Worm (Caenorhabditis elegans) whole organism, young adult: ENCODE results near the gene dyf-13.
A peak's percentile ranks its signal among the peaks of the same experiment; 100 is the strongest.

Experiments used
- B0336.3 ChIP-seq: fragments of 200-800 bp; sonication (Bioruptor generic); IDR thresholded peaks from 2 replicates; pipeline ENCODE4 v1.3.6; 2022; ENCODE audit warnings: missing genetic modification characterization, missing compliant biosample characterization
- F23B12.7 ChIP-seq: sonication (generic microtip); optimal IDR thresholded peaks from 2 replicates; lab custom pipeline; 2017; ENCODE audit warnings: missing genetic modification characterization, mild to moderate bottlenecking, missing compliant biosample characterization, antibody characterized with exemption, moderate library complexity; ENCODE audit not compliant: insufficient read depth
- F49E8.2 ChIP-seq: sonication (generic microtip); optimal IDR thresholded peaks from 3 replicates; lab custom pipeline; 2017; ENCODE audit warnings: missing genetic modification characterization, mild to moderate bottlenecking, missing compliant biosample characterization, antibody characterized with exemption, moderate library complexity; ENCODE audit not compliant: insufficient read depth
- F52B5.7 ChIP-seq: sonication (generic microtip); optimal IDR thresholded peaks from 2 replicates; lab custom pipeline; 2016; ENCODE audit warnings: mild to moderate bottlenecking, missing genetic modification characterization, missing compliant biosample characterization
- K11D2.4 ChIP-seq: fragments of 200-800 bp; sonication (Bioruptor generic); IDR thresholded peaks from 2 replicates; pipeline ENCODE4 v1.3.6; 2022; ENCODE audit warnings: missing genetic modification reagents, missing genetic modification characterization, missing compliant biosample characterization
- T26A5.8 ChIP-seq: sonication (generic microtip); optimal IDR thresholded peaks from 2 replicates; lab custom pipeline; 2016; ENCODE audit warnings: missing genetic modification characterization, missing compliant biosample characterization
- Y53F4B.3 ChIP-seq: fragments of 200-800 bp; sonication (Bioruptor generic); IDR thresholded peaks from 2 replicates; pipeline ENCODE4 v1.3.6; 2022; ENCODE audit warnings: missing genetic modification reagents, missing genetic modification characterization, missing compliant biosample characterization
- Y67H2A.10 ChIP-seq: fragments of 200-800 bp; sonication (Bioruptor generic); conservative IDR thresholded peaks from 2 replicates; pipeline ENCODE4 v1.3.6; 2022; ENCODE audit warnings: missing genetic modification reagents, missing genetic modification characterization, missing compliant biosample characterization
- Y79H2A.3 ChIP-seq: fragments of 200-800 bp; sonication (Bioruptor generic); conservative IDR thresholded peaks from 2 replicates; pipeline ENCODE4 v1.3.6; 2022; ENCODE audit warnings: missing genetic modification reagents, missing genetic modification characterization, missing compliant biosample characterization
- aptf-3 ChIP-seq: fragments of 200-800 bp; sonication (Bioruptor generic); IDR thresholded peaks from 2 replicates; pipeline ENCODE4 v1.3.6; 2022; ENCODE audit warnings: missing genetic modification characterization, missing compliant biosample characterization
- athp-1 ChIP-seq: sonication (generic microtip); optimal IDR thresholded peaks from 2 replicates; lab custom pipeline; 2017; ENCODE audit warnings: mild to moderate bottlenecking, missing genetic modification characterization, missing compliant biosample characterization
- attf-5 ChIP-seq: fragments of 200-800 bp; sonication (Bioruptor generic); optimal IDR thresholded peaks from 2 replicates; lab custom pipeline; 2018; ENCODE audit warnings: mild to moderate bottlenecking, missing genetic modification characterization, missing compliant biosample characterization
- bed-2 ChIP-seq: fragments of 200-800 bp; sonication (Bioruptor generic); IDR thresholded peaks from 2 replicates; pipeline ENCODE4 v1.3.6; 2022; ENCODE audit warnings: missing genetic modification reagents, missing genetic modification characterization, missing compliant biosample characterization
- cebp-1 ChIP-seq, 2 experiments: fragments of 200-800 bp in 1 of 2; sonication (Bioruptor generic) in 1 of 2; sonication (generic microtip) in 1 of 2; IDR thresholded peaks in 1 of 2; optimal IDR thresholded peaks in 1 of 2; 2 replicates each; pipeline versions ENCODE4 v1.3.6 to Lab custom; 2017 to 2022; ENCODE audit warnings: missing compliant biosample characterization in 2 of 2, missing genetic modification characterization in 2 of 2, mild to moderate bottlenecking in 1 of 2, missing genetic modification reagents in 1 of 2, moderate library complexity in 1 of 2
- ceh-40 ChIP-seq: fragments of 200-800 bp; sonication (Bioruptor generic); IDR thresholded peaks from 2 replicates; pipeline ENCODE4 v1.3.6; 2022; ENCODE audit warnings: missing genetic modification characterization, missing compliant biosample characterization
- ceh-58 ChIP-seq: fragments of 200-800 bp; sonication (Bioruptor generic); IDR thresholded peaks from 2 replicates; pipeline ENCODE4 v1.3.6; 2022; ENCODE audit warnings: missing genetic modification characterization, missing compliant biosample characterization
- ceh-79 ChIP-seq: sonication (generic microtip); optimal IDR thresholded peaks from 2 replicates; lab custom pipeline; 2017; ENCODE audit warnings: mild to moderate bottlenecking, missing genetic modification characterization, missing compliant biosample characterization
- chd-7 ChIP-seq: sonication (generic microtip); optimal IDR thresholded peaks from 2 replicates; lab custom pipeline; 2016; ENCODE audit warnings: mild to moderate bottlenecking, missing genetic modification characterization, moderate library complexity, missing compliant biosample characterization
- dox-1 ChIP-seq: fragments of 200-800 bp; sonication (Bioruptor generic); IDR thresholded peaks from 2 replicates; pipeline ENCODE4 v1.3.6; 2022; ENCODE audit warnings: missing genetic modification reagents, missing genetic modification characterization, missing compliant biosample characterization
- dpff-1 ChIP-seq: sonication (generic microtip); optimal IDR thresholded peaks from 2 replicates; lab custom pipeline; 2017; ENCODE audit warnings: mild to moderate bottlenecking, missing genetic modification characterization, missing compliant biosample characterization
- efl-1 ChIP-seq: fragments of 150-350 bp; optimal IDR thresholded peaks from 2 replicates; lab custom pipeline; 2014; ENCODE audit warnings: missing biosample characterization, missing genetic modification reagents, missing genetic modification characterization
- egl-44 ChIP-seq: fragments of 200-800 bp; sonication (Bioruptor generic); IDR thresholded peaks from 2 replicates; pipeline ENCODE4 v1.3.6; 2022; ENCODE audit warnings: missing genetic modification reagents, missing genetic modification characterization, missing compliant biosample characterization
- ekl-4 ChIP-seq: fragments of 200-800 bp; sonication (Bioruptor generic); IDR thresholded peaks from 2 replicates; pipeline ENCODE4 v1.3.6; 2022; ENCODE audit warnings: missing genetic modification reagents, missing genetic modification characterization, missing compliant biosample characterization
- him-1 ChIP-seq: sonication (generic microtip); optimal IDR thresholded peaks from 2 replicates; lab custom pipeline; 2016; ENCODE audit warnings: missing genotype, missing genetic modification reagents, missing genetic modification characterization, missing compliant biosample characterization
- hmg-20 ChIP-seq: fragments of 200-800 bp; sonication (Bioruptor generic); IDR thresholded peaks from 2 replicates; pipeline ENCODE4 v1.3.6; 2022; ENCODE audit warnings: missing genetic modification reagents, missing genetic modification characterization, missing compliant biosample characterization
- hsf-1 ChIP-seq: fragments of 200-800 bp; sonication (Bioruptor generic); IDR thresholded peaks from 2 replicates; pipeline ENCODE4 v1.3.6; 2022; ENCODE audit warnings: missing genetic modification reagents, missing genetic modification characterization, missing compliant biosample characterization
- lag-1 ChIP-seq: fragments of 200-800 bp; sonication (Bioruptor generic); IDR thresholded peaks from 2 replicates; pipeline ENCODE4 v1.3.6; 2022; ENCODE audit warnings: missing genetic modification reagents, missing genetic modification characterization, missing compliant biosample characterization
- let-607 ChIP-seq, 2 experiments: fragments of 200-800 bp in 1 of 2; sonication (Bioruptor generic) in 1 of 2; sonication (generic microtip) in 1 of 2; optimal IDR thresholded peaks; 2 replicates each; lab custom pipeline; 2016 to 2018; ENCODE audit warnings: mild to moderate bottlenecking in 2 of 2, missing compliant biosample characterization in 2 of 2, missing genetic modification characterization in 2 of 2, moderate library complexity in 2 of 2, missing genotype in 1 of 2
- lin-35 ChIP-seq, 3 experiments: fragments of 150-350 bp in 2 of 3; sonication (generic microtip) in 1 of 3; optimal IDR thresholded peaks; 2 replicates each; lab custom pipeline; 2014 to 2018; ENCODE audit warnings: missing biosample characterization in 3 of 3, missing genetic modification characterization in 3 of 3, missing genetic modification reagents in 3 of 3
- lin-54 ChIP-seq: fragments of 200-800 bp; sonication (Bioruptor generic); optimal IDR thresholded peaks from 2 replicates; lab custom pipeline; 2018; ENCODE audit warnings: mild to moderate bottlenecking, missing genetic modification characterization, missing compliant biosample characterization
- lsl-1 ChIP-seq: fragments of 200-800 bp; sonication (Bioruptor generic); optimal IDR thresholded peaks from 2 replicates; lab custom pipeline; 2018; ENCODE audit warnings: mild to moderate bottlenecking, missing genetic modification characterization, moderate library complexity, missing compliant biosample characterization
- lsy-27 ChIP-seq: sonication (generic microtip); optimal IDR thresholded peaks from 2 replicates; lab custom pipeline; 2017; ENCODE audit warnings: missing genetic modification characterization, mild to moderate bottlenecking, missing compliant biosample characterization, antibody characterized with exemption, missing genotype, borderline replicate concordance; ENCODE audit not compliant: insufficient read depth
- madf-6 ChIP-seq: fragments of 200-800 bp; sonication (Bioruptor generic); IDR thresholded peaks from 2 replicates; pipeline ENCODE4 v1.3.6; 2022; ENCODE audit warnings: missing genetic modification reagents, missing genetic modification characterization, missing compliant biosample characterization
- mes-4 ChIP-seq: sonication (generic microtip); optimal IDR thresholded peaks from 2 replicates; lab custom pipeline; 2016; ENCODE audit warnings: missing genotype, missing genetic modification characterization, missing compliant biosample characterization
- mxl-1 ChIP-seq: sonication (generic microtip); optimal IDR thresholded peaks from 2 replicates; lab custom pipeline; 2016; ENCODE audit warnings: missing genetic modification characterization, missing compliant biosample characterization
- nhr-179 ChIP-seq: sonication (generic microtip); optimal IDR thresholded peaks from 2 replicates; lab custom pipeline; 2016; ENCODE audit warnings: mild to moderate bottlenecking, missing genetic modification characterization, missing compliant biosample characterization
- nhr-27 ChIP-seq: fragments of 200-800 bp; sonication (Bioruptor generic); optimal IDR thresholded peaks from 2 replicates; lab custom pipeline; 2018; ENCODE audit warnings: mild to moderate bottlenecking, missing genetic modification characterization, moderate library complexity, missing compliant biosample characterization
- pha-4 ChIP-seq: fragments of 150-350 bp; sonication (generic microtip); optimal IDR thresholded peaks from 2 replicates; lab custom pipeline; 2014; ENCODE audit warnings: missing biosample characterization, missing genetic modification reagents, missing genetic modification characterization
- rcor-1 ChIP-seq: fragments of 200-800 bp; sonication (Bioruptor generic); IDR thresholded peaks from 2 replicates; pipeline ENCODE4 v1.3.6; 2022; ENCODE audit warnings: missing genetic modification reagents, missing genetic modification characterization, missing compliant biosample characterization
- repo-1 ChIP-seq: sonication (generic microtip); optimal IDR thresholded peaks from 2 replicates; lab custom pipeline; 2017; ENCODE audit warnings: mild to moderate bottlenecking, missing genetic modification characterization, missing compliant biosample characterization
- snpc-3.4 ChIP-seq: sonication (generic microtip); optimal IDR thresholded peaks from 2 replicates; lab custom pipeline; 2017; ENCODE audit warnings: missing genetic modification characterization, mild to moderate bottlenecking, missing compliant biosample characterization, antibody characterized with exemption, moderate library complexity, missing genotype, missing genetic modification reagents
- snpc-4 ChIP-seq, 5 experiments: fragments of 150-350 bp in 1 of 5; sonication (generic microtip) in 4 of 5; optimal IDR thresholded peaks; 2 replicates each; lab custom pipeline; 2014 to 2018; ENCODE audit warnings: missing genetic modification characterization in 5 of 5, missing biosample characterization in 3 of 5, antibody characterized with exemption in 2 of 5, mild to moderate bottlenecking in 2 of 5, missing compliant biosample characterization in 2 of 5, missing genotype in 2 of 5, moderate library complexity in 2 of 5, missing genetic modification reagents in 1 of 5
- somi-1 ChIP-seq: fragments of 200-800 bp; sonication (Bioruptor generic); optimal IDR thresholded peaks from 2 replicates; lab custom pipeline; 2018; ENCODE audit warnings: mild to moderate bottlenecking, missing genetic modification characterization, missing compliant biosample characterization
- tlf-1 ChIP-seq: fragments of 200-800 bp; sonication (Bioruptor generic); optimal IDR thresholded peaks from 2 replicates; lab custom pipeline; 2018; ENCODE audit warnings: mild to moderate bottlenecking, missing genetic modification characterization, missing compliant biosample characterization
- unc-62 ChIP-seq: fragments of 150-350 bp; optimal IDR thresholded peaks from 2 replicates; lab custom pipeline; 2014; ENCODE audit warnings: missing biosample characterization, missing genetic modification reagents, missing genetic modification characterization
- ztf-28 ChIP-seq: fragments of 200-800 bp; sonication (Bioruptor generic); IDR thresholded peaks from 2 replicates; pipeline ENCODE4 v1.3.6; 2022; ENCODE audit warnings: missing genetic modification reagents, missing genetic modification characterization, missing compliant biosample characterization

dyf-13 gene

ce11 chrII:7151969-7152631 lies 19.1 kb downstream of the dyf-13 start, which contains the start of gene fust-1 (continued):
- peak; percentile 58 for TF ChIP-seq snpc-4 (GFP tag; optimal IDR thresholded peaks at IDR 0.05; lab: Kevin White, UChicago)
- TF ChIP-seq snpc-4 (tag; optimal IDR thresholded peaks at IDR 0.05; lab: Kevin White, UChicago), result peak; percentile 48 to 89 (median 86)
- peak; percentile 98 for TF ChIP-seq dox-1 (GFP tag; lab: Robert Waterston, UW)
- TF ChIP-seq madf-6 (GFP tag; lab: Robert Waterston, UW), result peak; percentile 95
- peak; percentile 88 for TF ChIP-seq hsf-1 (GFP tag; lab: Robert Waterston, UW)
- TF ChIP-seq F52B5.7 (tag; lab: Kevin White, UChicago), result peak; percentile 17
- no peak for TF ChIP-seq lsy-27 (tag; lab: Kevin White, UChicago)
- TF ChIP-seq Y53F4B.3 (GFP tag; lab: Robert Waterston, UW), result no peak
- 0 out of 2 replicates have a peak, but pooled peaks have one; percentile 24 for TF ChIP-seq bed-2 (GFP tag; lab: Robert Waterston, UW)
- peak; percentile 97 for TF ChIP-seq K11D2.4 (GFP tag; lab: Robert Waterston, UW)
- no peak for TF ChIP-seq ceh-40 (GFP tag; lab: Robert Waterston, UW)
- no peak for TF ChIP-seq ceh-79 (tag; lab: Kevin White, UChicago)
- TF ChIP-seq lsl-1 (GFP tag; lab: Kevin White, UChicago), result peak; percentile 87
- peak; percentile 99 for TF ChIP-seq attf-5
- peak; percentile 95 for TF ChIP-seq tlf-1
- peak; percentile 54 to 78 for TF ChIP-seq let-607 (tag; optimal IDR thresholded peaks at IDR 0.05; lab: Kevin White, UChicago)
- TF ChIP-seq aptf-3 (GFP tag; lab: Robert Waterston, UW), result no peak
- TF ChIP-seq ceh-58 (GFP tag; lab: Robert Waterston, UW), result no peak
- TF ChIP-seq lin-54 (GFP tag; lab: Kevin White, UChicago), result peak; percentile 96
- TF ChIP-seq Y67H2A.10 (GFP tag; lab: Robert Waterston, UW), result no peak
- peak; percentile 29; the same call in 1 of the 2 replicates for TF ChIP-seq cebp-1 (GFP tag; IDR thresholded peaks at IDR 0.05; lab: Robert Waterston, UW)
- TF ChIP-seq cebp-1 (tag; optimal IDR thresholded peaks at IDR 0.05; lab: Kevin White, UChicago), result peak; percentile 93
- TF ChIP-seq lin-35 (GFP tag; optimal IDR thresholded peaks at IDR 0.05; lab: Kevin White, UChicago), result peak in 2 of 3 experiments; percentile 80 to 93
- TF ChIP-seq pha-4 (tag; lab: Kevin White, UChicago), result peak; percentile 47
- TF ChIP-seq nhr-179, result no peak
- no peak for TF ChIP-seq ztf-28 (GFP tag; lab: Robert Waterston, UW)
- peak; percentile 83 for TF ChIP-seq F49E8.2
- peak; percentile 22 for TF ChIP-seq mes-4 (tag; lab: Kevin White, UChicago)
- TF ChIP-seq hmg-20 (GFP tag; lab: Robert Waterston, UW), result peak; percentile 92
- peak; percentile 95 for TF ChIP-seq snpc-3.4
- TF ChIP-seq athp-1 (tag; lab: Kevin White, UChicago), result peak; percentile 93
- TF ChIP-seq F23B12.7 (tag; lab: Kevin White, UChicago), result peak; percentile 87
- TF ChIP-seq lag-1, result no peak
- TF ChIP-seq him-1 (tag; lab: Kevin White, UChicago), result peak; percentile 75
- no peak for TF ChIP-seq dpff-1 (tag; lab: Kevin White, UChicago)
- no peak for TF ChIP-seq T26A5.8 (tag; lab: Kevin White, UChicago)
- TF ChIP-seq nhr-27, result no peak
- TF ChIP-seq ekl-4 (GFP tag; lab: Robert Waterston, UW), result peak; percentile 96
- peak; percentile 75; the same call in 1 of the 2 replicates for TF ChIP-seq egl-44 (GFP tag; lab: Robert Waterston, UW)
- TF ChIP-seq mxl-1 (tag; lab: Kevin White, UChicago), result no peak
- TF ChIP-seq chd-7 (tag; lab: Kevin White, UChicago), result peak; percentile 80
- TF ChIP-seq Y79H2A.3 (GFP tag; lab: Robert Waterston, UW), result no peak
- peak; percentile 96 for TF ChIP-seq B0336.3
- peak; percentile 80 for TF ChIP-seq somi-1 (GFP tag; lab: Kevin White, UChicago)
- peak; percentile 64 for TF ChIP-seq efl-1 (GFP tag; lab: Kevin White, UChicago)
- peak; percentile 94 for TF ChIP-seq repo-1 (tag; lab: Kevin White, UChicago)
- peak; percentile 95 for TF ChIP-seq rcor-1 (GFP tag; lab: Robert Waterston, UW)
- TF ChIP-seq unc-62 (GFP tag; lab: Kevin White, UChicago), result no peak
